Worm (Caenorhabditis elegans): ENCODE measurements around the gene str-109.

str-109 gene

ce11 chrV:16139529-16139928 lies 22.5 kb downstream of the str-109 start, which contains the start of gene clc-11:
Gene clc-11 (minus strand): TSS chrV:16139629.
- no peak for TF ChIP-seq unc-62 (GFP tag; optimal IDR thresholded peaks at IDR 0.05)

- TF ChIP-seq unc-62 (GFP tag; optimal IDR thresholded peaks at IDR 0.05) = no peak
These were observed 25.0 kb downstream of the str-109 start, which contains the start of gene F44G3.7 for ce11 chrV:16137043-16137442. Gene F44G3.7 (minus strand): TSS chrV:16137143.

- no peak for TF ChIP-seq unc-62 (GFP tag; optimal IDR thresholded peaks at IDR 0.05)
These were observed 29.3 kb downstream of the str-109 start, which contains the start of gene fbxa-144 for ce11 chrV:16132705-16133104. Gene fbxa-144 (minus strand): TSS chrV:16132805.

- no peak for TF ChIP-seq unc-62 (GFP tag; optimal IDR thresholded peaks at IDR 0.05)
These were observed 29.8 kb downstream of the str-109 start for ce11 chrV:16132215-16132614.

- no peak for TF ChIP-seq unc-62 (GFP tag; optimal IDR thresholded peaks at IDR 0.05)
These were observed 30.8 kb downstream of the str-109 start, which contains the start of gene fbxa-142 for ce11 chrV:16131249-16131648. Gene fbxa-142 (minus strand): TSS chrV:16131349.

- no peak for TF ChIP-seq unc-62 (GFP tag; optimal IDR thresholded peaks at IDR 0.05)
These were observed 32.9 kb downstream of the str-109 start for ce11 chrV:16129116-16129515.

- no peak for TF ChIP-seq unc-62 (GFP tag; optimal IDR thresholded peaks at IDR 0.05)
These were observed 34.6 kb downstream of the str-109 start, which contains the start of gene fbxa-143 for ce11 chrV:16127401-16127800. Gene fbxa-143 (minus strand): TSS chrV:16127501.

- TF ChIP-seq unc-62 (GFP tag; optimal IDR thresholded peaks at IDR 0.05) = no peak
These were observed 37.3 kb downstream of the str-109 start, which contains the start of gene nhr-111 for ce11 chrV:16124739-16125138. Gene nhr-111 (minus strand): TSS chrV:16124839.

- no peak for TF ChIP-seq unc-62 (GFP tag; optimal IDR thresholded peaks at IDR 0.05)
These were observed 40.6 kb downstream of the str-109 start for ce11 chrV:16121451-16121850.

- no peak for TF ChIP-seq unc-62 (GFP tag; optimal IDR thresholded peaks at IDR 0.05)
These were observed 41.1 kb downstream of the str-109 start, which contains the start of gene skr-3 for ce11 chrV:16120922-16121321. Gene skr-3 (plus strand): TSS chrV:16121084.

- TF ChIP-seq unc-62 (GFP tag; optimal IDR thresholded peaks at IDR 0.05) = no peak
These were observed 41.5 kb downstream of the str-109 start for ce11 chrV:16120499-16120898.

ce11 chrV:16118601-16119000 lies 43.4 kb downstream of the str-109 start, which contains the start of gene str-103:
Gene str-103 (minus strand): TSS chrV:16118701.
- TF ChIP-seq unc-62 (GFP tag; optimal IDR thresholded peaks at IDR 0.05) = no peak

ce11 chrV:16115381-16115780 lies 46.6 kb downstream of the str-109 start, which contains the start of gene str-25:
Gene str-25 (plus strand): TSS chrV:16115681.
- no peak for TF ChIP-seq unc-62 (GFP tag; optimal IDR thresholded peaks at IDR 0.05)

ce11 chrV:16114237-16114636 lies 47.8 kb downstream of the str-109 start, which contains the start of gene srxa-16:
Gene srxa-16 (minus strand): TSS chrV:16114337.
- TF ChIP-seq unc-62 (GFP tag; optimal IDR thresholded peaks at IDR 0.05) = no peak
